Fruit fly (Drosophila melanogaster) whole organism, pupa: ENCODE measurements around the gene Ndc1.

ENCODE experiments used
- CG10348 ChIP-seq: fragments of 200-800 bp; sonication (Bioruptor generic); IDR thresholded peaks from 2 replicates; pipeline ENCODE4 v1.3.6; 2022; ENCODE audit warnings: missing biosample characterization, missing genetic modification characterization
- CG12605 ChIP-seq: fragments of 200-800 bp; sonication (Bioruptor generic); IDR thresholded peaks from 2 replicates; pipeline ENCODE4 v1.3.6; 2022; ENCODE audit warnings: missing biosample characterization, missing genetic modification characterization
- CG13204 ChIP-seq: fragments of 200-800 bp; sonication (Bioruptor generic); optimal IDR thresholded peaks from 2 replicates; lab custom pipeline; 2018; ENCODE audit warnings: missing biosample characterization, mild to moderate bottlenecking, missing genetic modification characterization, moderate library complexity
- CG14655 ChIP-seq: fragments of 200-800 bp; sonication (Bioruptor generic); optimal IDR thresholded peaks from 3 replicates; lab custom pipeline; 2017; ENCODE audit warnings: mild to moderate bottlenecking, missing biosample characterization, missing genetic modification reagents, missing genetic modification characterization
- CG15710 ChIP-seq: fragments of 200-800 bp; sonication (Bioruptor generic); optimal IDR thresholded peaks from 2 replicates; lab custom pipeline; 2018; ENCODE audit warnings: missing biosample characterization, mild to moderate bottlenecking, missing genetic modification characterization, moderate library complexity
- CG17806 ChIP-seq: fragments of 200-800 bp; sonication (Bioruptor generic); optimal IDR thresholded peaks from 2 replicates; lab custom pipeline; 2018; ENCODE audit warnings: missing biosample characterization, mild to moderate bottlenecking, missing genetic modification characterization, moderate library complexity
- CG32121 ChIP-seq: fragments of 200-800 bp; sonication (Bioruptor generic); IDR thresholded peaks from 2 replicates; pipeline ENCODE4 v1.3.6; 2022; ENCODE audit warnings: missing biosample characterization, missing genetic modification characterization
- CG34367 ChIP-seq: fragments of 200-800 bp; sonication (Bioruptor generic); optimal IDR thresholded peaks from 2 replicates; lab custom pipeline; 2018; ENCODE audit warnings: missing biosample characterization, mild to moderate bottlenecking, missing genetic modification characterization
- CG4496 ChIP-seq: fragments of 200-800 bp; sonication (Bioruptor generic); IDR thresholded peaks from 3 replicates; pipeline ENCODE4 v1.3.6; 2022; ENCODE audit warnings: missing biosample characterization, missing genetic modification characterization
- CG8159 ChIP-seq: fragments of 200-800 bp; sonication (Bioruptor generic); optimal IDR thresholded peaks from 3 replicates; lab custom pipeline; 2018; ENCODE audit warnings: missing biosample characterization, mild to moderate bottlenecking, missing genetic modification characterization, moderate library complexity
- CG8301 ChIP-seq: fragments of 200-800 bp; sonication (Bioruptor generic); optimal IDR thresholded peaks from 2 replicates; lab custom pipeline; 2018; ENCODE audit warnings: missing biosample characterization, mild to moderate bottlenecking, missing genetic modification characterization
- CG9948 ChIP-seq: fragments of 200-800 bp; sonication (Bioruptor generic); optimal IDR thresholded peaks from 2 replicates; lab custom pipeline; 2018; ENCODE audit warnings: missing biosample characterization, mild to moderate bottlenecking, missing genetic modification characterization, moderate library complexity
- D1 ChIP-seq: fragments of 200-800 bp; sonication (Bioruptor generic); optimal IDR thresholded peaks from 2 replicates; lab custom pipeline; 2018; ENCODE audit warnings: missing biosample characterization, mild to moderate bottlenecking, missing genetic modification characterization, moderate library complexity
- EcR ChIP-seq: fragments of 200-800 bp; sonication (Bioruptor generic); optimal IDR thresholded peaks from 3 replicates; lab custom pipeline; 2019; ENCODE audit warnings: missing biosample characterization, missing genetic modification characterization, mild to moderate bottlenecking, moderate library complexity, missing genetic modification reagents
- Ets98B ChIP-seq: fragments of 200-800 bp; sonication (Bioruptor generic); IDR thresholded peaks from 2 replicates; pipeline ENCODE4 v1.3.6; 2022; ENCODE audit warnings: missing biosample characterization, missing genetic modification characterization
- Pif1A ChIP-seq: fragments of 200-800 bp; sonication (Bioruptor generic); optimal IDR thresholded peaks from 3 replicates; lab custom pipeline; 2016; ENCODE audit warnings: missing biosample characterization, missing genetic modification characterization
- Pif1B ChIP-seq: fragments of 200-800 bp; sonication (Bioruptor generic); optimal IDR thresholded peaks from 3 replicates; lab custom pipeline; 2016; ENCODE audit warnings: missing biosample characterization, missing genetic modification characterization
- Snoo ChIP-seq: fragments of 200-800 bp; sonication (Bioruptor generic); optimal IDR thresholded peaks from 3 replicates; lab custom pipeline; 2017; ENCODE audit warnings: missing biosample characterization, mild to moderate bottlenecking, missing genetic modification characterization, inconsistent platforms
- fd96Ca ChIP-seq: fragments of 200-800 bp; sonication (Bioruptor generic); IDR thresholded peaks from 3 replicates; pipeline ENCODE4 v1.3.6; 2022; ENCODE audit warnings: missing biosample characterization, missing genetic modification characterization
- gl ChIP-seq: fragments of 200-800 bp; sonication (Bioruptor generic); optimal IDR thresholded peaks from 2 replicates; lab custom pipeline; 2018; ENCODE audit warnings: missing biosample characterization, mild to moderate bottlenecking, missing genetic modification characterization
- rn ChIP-seq: fragments of 200-800 bp; sonication (Bioruptor generic); IDR thresholded peaks from 2 replicates; pipeline ENCODE4 v1.3.6; 2022; ENCODE audit warnings: missing biosample characterization, missing genetic modification characterization

Ndc1 gene

DNA sequence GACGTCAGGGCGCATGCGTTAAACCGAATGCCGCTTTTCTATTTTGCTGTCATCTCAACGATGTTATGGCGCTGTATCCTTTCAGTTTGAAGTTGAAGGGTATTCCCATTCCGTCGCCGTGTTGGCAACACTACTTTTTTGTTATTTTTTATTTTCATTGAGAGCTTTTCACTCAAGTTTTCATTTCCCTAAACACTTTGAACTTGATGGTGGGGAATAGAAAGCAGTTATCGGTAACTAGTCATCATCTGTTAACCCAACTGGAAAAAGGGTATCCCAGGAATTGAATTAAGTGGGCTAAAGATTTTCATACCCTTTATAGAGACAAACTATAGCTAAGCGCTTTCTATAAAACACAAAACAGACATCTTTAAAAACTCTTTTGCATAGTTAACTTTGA is 36.6 kb upstream of the Ndc1 start:
- TF ChIP-seq CG34367 (peak; percentile 10), CG12605 (GFP tag; lab: Robert Waterston, UW) (no peak), CG17806 (peak; percentile 23), CG8301 (tag; lab: Kevin White, UChicago) (peak; percentile 44), CG32121 (GFP tag; lab: Robert Waterston, UW) (peak; percentile 45), rn (GFP tag; lab: Robert Waterston, UW) (0 out of 2 replicates have a peak, but pooled peaks have one; percentile 30), gl (no peak), fd96Ca (peak; percentile 75), Ets98B (peak; percentile 27; the same call in 1 of the 2 replicates), CG4496 (GFP tag; lab: Robert Waterston, UW) (peak; percentile 74)

DNA sequence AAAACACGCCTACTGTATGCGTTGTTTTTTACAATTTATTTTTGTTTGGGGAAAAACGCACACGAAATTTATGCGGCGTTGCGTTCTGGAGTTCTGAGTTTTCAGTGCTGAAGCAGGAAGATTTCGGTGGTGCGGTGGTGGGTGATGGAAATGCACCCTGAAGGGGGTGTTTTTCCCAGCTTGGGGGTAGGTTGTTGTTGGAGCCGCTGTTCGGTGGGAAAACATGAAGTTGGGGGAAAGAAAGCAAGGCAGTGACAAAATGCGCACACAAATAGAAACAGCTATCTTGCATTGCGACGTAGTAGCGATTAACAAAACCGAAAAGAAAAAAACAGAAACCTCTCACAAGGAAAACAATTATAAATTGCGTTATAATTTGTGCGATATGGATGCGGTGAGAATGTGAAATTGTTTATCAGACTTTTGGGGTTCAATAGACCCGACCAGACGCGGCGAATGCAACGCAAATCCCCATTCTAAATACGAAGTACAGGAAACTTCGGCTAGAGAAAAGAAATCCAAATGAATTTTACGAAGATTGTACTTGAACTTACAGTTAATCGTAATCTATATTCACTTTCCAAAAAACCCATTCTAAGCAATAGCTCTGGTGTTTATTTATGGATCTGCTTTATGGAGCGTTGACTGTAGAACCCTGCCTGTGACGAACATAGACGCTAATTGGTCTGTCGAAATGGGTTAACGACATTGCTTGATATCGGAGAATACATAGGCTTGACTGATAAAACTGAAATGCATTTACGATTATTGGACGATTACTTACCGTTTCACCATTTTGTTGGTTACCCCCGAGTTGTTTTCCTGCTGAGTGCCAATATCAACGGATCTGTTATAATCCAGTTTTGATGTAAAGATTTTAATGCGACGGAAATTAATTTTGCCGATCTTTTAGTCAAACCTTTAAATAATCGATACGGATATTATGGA is 35.7 kb upstream of the Ndc1 start:
- TF ChIP-seq D1 (no peak), Snoo (peak; percentile 40), rn (GFP tag; lab: Robert Waterston, UW) (0 out of 2 replicates have a peak, but pooled peaks have one; percentile 24), fd96Ca (no peak), EcR (peak; percentile 5), CG12605 (GFP tag; lab: Robert Waterston, UW) (no peak), CG34367 (no peak), CG8159 (tag; lab: Kevin White, UChicago) (peak; percentile 4), CG32121 (GFP tag; lab: Robert Waterston, UW) (peak; percentile 26; the same call in 1 of the 2 replicates), CG17806 (no peak), Pif1A (no peak), Pif1B (no peak), CG15710 (tag; lab: Kevin White, UChicago) (peak; percentile 2), CG4496 (GFP tag; lab: Robert Waterston, UW) (peak; percentile 58; the same call in 2 of the 3 replicates), CG10348 (GFP tag; lab: Robert Waterston, UW) (no peak), gl (no peak), Ets98B (peak; percentile 42)
- TF ChIP-seq, all 21 proteins: peak for 8

DNA sequence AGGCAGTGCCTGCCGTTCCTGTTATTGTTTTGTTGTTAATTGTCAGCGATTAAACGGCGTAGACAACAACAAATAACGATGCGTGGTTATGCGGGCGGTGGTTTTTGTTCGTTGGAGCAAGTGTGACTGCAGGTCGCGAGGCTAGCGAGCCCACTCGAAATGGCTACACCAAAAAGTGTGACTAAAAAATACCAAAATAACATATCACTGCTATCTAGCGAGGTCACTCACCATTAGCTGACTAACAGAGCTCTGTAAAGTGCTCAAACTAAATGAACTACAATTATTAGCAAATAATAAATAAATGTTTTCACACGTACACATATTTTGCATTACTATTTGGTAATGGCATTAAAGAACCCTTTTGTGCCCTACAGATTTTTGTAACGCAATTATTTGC is 34.3 kb upstream of the Ndc1 start, which contains the start of gene Pli:
Pli (minus strand) TSS at position 131 of the 400 bp plus-strand sequence.
- TF ChIP-seq CG8159 (tag; lab: Kevin White, UChicago): peak; percentile 40
- TF ChIP-seq EcR: peak; percentile 24
- no peak for TF ChIP-seq CG10348 (GFP tag; lab: Robert Waterston, UW)
- TF ChIP-seq CG17806: peak; percentile 5
- TF ChIP-seq Snoo: no peak
- no peak for TF ChIP-seq CG8301 (tag; lab: Kevin White, UChicago)
- TF ChIP-seq CG15710 (tag; lab: Kevin White, UChicago): peak; percentile 2

DNA sequence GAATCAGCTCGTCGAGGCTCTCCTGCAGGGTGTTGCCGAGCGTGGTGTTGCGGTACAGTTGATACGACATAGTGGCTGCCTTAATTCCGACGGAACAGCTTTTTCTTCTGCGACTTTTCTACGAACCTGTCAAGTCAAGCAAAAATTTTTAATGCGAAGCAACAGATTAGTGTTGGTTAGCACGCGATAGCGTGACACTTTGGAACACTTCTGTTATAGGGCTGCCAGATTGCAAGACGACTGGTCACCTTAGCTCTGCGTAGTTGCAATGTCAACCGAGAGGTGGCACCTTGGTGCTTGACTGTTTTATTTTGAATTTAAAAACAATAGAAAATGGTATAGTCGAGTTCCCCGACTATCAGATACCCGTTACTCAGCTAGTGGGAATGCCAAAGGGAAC is 33.3 kb upstream of the Ndc1 start, which contains the start of gene TfIIA-S:
TfIIA-S (minus strand) TSS at position 175 of the 400 bp plus-strand sequence.
- TF ChIP-seq Pif1B (no peak), CG17806 (no peak), CG15710 (tag; lab: Kevin White, UChicago) (peak; percentile 27), CG8301 (tag; lab: Kevin White, UChicago) (no peak), CG9948 (tag; lab: Kevin White, UChicago) (no peak), gl (no peak), Snoo (no peak), CG34367 (no peak)

DNA sequence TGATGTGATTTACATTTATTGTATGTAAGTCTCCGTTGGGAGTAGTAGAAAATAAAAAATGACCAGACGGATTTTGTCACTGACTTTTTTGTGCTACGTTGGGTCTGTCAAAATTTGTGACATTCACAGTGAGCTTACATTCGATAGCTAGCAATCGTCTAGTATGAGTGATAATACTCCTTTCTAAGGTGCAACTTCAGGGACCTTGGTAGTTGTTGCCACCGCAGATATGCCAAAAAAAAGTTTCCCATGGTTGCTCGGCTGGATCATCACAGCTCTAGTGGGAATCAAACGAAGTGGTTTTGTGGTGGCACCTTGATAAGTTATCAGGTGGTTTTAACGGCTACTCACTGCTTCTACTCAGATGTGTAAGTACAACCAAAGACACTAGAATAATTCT is 30.7 kb upstream of the Ndc1 start, which contains the start of gene tbrd-1:
tbrd-1 (minus strand) TSS at position 101 of the 400 bp plus-strand sequence.
- TF ChIP-seq CG32121 (GFP tag; lab: Robert Waterston, UW) (no peak), Snoo (no peak)

DNA sequence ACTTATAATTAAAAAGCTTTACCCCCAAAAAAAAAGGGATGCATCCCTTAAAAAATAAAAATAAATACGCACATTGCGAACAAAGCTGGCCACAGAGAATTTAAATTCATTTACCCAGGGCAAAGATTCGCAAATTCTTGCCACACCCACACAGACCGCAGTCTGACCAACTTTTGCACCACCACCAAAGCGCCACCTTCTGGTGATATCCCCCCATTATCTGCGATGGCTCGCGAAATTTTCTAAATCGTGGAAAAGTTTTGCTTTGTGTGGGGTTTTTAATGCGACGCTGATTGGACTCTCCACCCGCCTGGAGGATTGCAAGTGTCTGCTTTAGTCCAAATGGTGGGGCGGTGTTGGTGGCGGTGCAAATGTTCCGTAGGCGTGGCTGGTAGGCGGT is 24.1 kb upstream of the Ndc1 start:
- no peak for TF ChIP-seq CG13204 (GFP tag; lab: Kevin White, UChicago)
- no peak for TF ChIP-seq CG14655 (GFP tag; lab: Kevin White, UChicago)
- TF ChIP-seq CG9948 (tag; lab: Kevin White, UChicago): no peak
- no peak for TF ChIP-seq Pif1A
- no peak for TF ChIP-seq gl
- no peak for TF ChIP-seq CG8159 (tag; lab: Kevin White, UChicago)
- no peak for TF ChIP-seq CG4496 (GFP tag; lab: Robert Waterston, UW)

DNA sequence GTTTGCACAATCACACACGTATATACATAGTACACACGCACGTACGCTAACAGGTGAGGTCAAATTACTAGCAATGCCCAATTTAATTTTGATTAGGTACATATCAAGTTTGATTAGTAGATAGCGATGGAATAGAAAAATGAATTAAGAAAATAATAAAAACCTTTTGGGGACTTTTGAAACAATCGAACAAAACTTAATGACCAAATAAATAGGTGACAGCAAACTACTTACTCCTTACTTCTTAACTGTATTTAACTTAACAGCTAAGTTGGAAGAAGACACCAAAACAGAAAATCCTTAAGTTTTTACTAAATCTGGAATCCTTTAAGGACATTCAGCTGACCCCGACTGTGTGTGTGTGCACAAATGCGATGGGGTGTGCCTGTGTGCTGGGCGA is 22.2 kb upstream of the Ndc1 start:
- TF ChIP-seq CG12605 (GFP tag; lab: Robert Waterston, UW) (no peak), CG14655 (GFP tag; lab: Kevin White, UChicago) (no peak), CG8159 (tag; lab: Kevin White, UChicago) (peak; percentile 65), fd96Ca (no peak), CG34367 (peak; percentile 23), CG4496 (GFP tag; lab: Robert Waterston, UW) (no peak), CG32121 (GFP tag; lab: Robert Waterston, UW) (no peak), EcR (no peak), gl (no peak), D1 (no peak), CG17806 (peak; percentile 21), Snoo (no peak), Ets98B (no peak), Pif1B (no peak), CG15710 (tag; lab: Kevin White, UChicago) (peak; percentile 23), CG9948 (tag; lab: Kevin White, UChicago) (peak; percentile 47)
